Fruit fly (Drosophila melanogaster): ENCODE data around the gene CG6638.

DNA sequence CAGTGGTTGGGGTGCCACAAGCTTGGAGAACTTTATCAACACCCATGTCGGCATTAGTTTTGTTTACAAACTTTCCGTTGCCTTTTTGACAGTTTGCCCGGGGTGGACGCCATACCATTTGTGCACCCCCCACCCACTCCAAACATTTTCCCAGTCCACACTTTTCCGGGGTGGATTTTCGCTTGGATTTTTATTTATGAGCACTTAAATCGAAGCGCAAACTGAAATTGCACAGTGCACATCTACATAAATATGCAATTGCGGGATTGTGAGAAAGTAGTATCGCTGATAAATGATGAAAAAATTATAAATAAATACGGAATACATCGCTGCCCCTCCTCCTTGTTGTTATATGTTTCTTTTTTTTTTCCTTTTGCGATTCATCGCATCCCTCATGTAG lies 35.4 kb downstream of the CG6638 start:
- TF ChIP-seq dl (GFP tag; optimal IDR thresholded peaks at IDR 0.05; ENCODE audit: insufficient read depth in 1 of 2, partially characterized antibody in 2 of 2): no peak
- TF ChIP-seq CrebA (GFP tag; optimal IDR thresholded peaks at IDR 0.05; ENCODE audit: borderline replicate concordance): no peak

Measured in whole organism, wandering third instar larva.